Fruit fly (Drosophila melanogaster): Measurements from ENCODE around the gene CG8419.

DNA sequence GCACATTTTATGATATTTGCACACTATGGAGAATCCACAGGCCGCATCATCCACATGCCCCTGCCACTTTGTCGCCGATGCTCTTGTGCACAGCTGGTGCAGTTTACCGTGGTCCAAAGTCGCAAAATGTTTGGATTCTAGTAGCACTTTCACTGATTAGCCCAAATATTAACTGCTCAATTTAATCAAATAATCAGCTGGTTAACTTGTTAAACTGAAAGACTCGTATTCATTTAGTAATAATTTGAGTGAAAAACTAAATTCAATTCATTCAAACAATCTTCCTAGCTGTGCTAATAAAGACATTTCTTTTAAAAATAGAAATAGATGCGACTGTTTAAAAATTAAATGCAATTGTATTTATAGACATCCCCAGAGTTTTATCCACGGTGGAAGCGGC is 37.9 kb upstream of the CG8419 start:
- no peak for TF ChIP-seq Abd-B (GFP tag; optimal IDR thresholded peaks at IDR 0.05)
- no peak for TF ChIP-seq Hr78 (GFP tag; optimal IDR thresholded peaks at IDR 0.05)
- TF ChIP-seq Myc (optimal IDR thresholded peaks at IDR 0.05) = no peak
- TF ChIP-seq usp (GFP tag; optimal IDR thresholded peaks at IDR 0.05) = no peak
- TF ChIP-seq OdsH (GFP tag; optimal IDR thresholded peaks at IDR 0.05) = no peak
- no peak for TF ChIP-seq Hr83 (GFP tag; optimal IDR thresholded peaks at IDR 0.05; ENCODE audit: poor library complexity, severe bottlenecking)
- TF ChIP-seq Hnf4 (GFP tag; optimal IDR thresholded peaks at IDR 0.05) = no peak

Data from whole organism, wandering third instar larva.